Fruit fly (Drosophila melanogaster): ENCODE measurements around the gene Ucp4C.
A peak's percentile ranks its signal among the peaks of the same experiment; 100 is the strongest.

Ucp4C gene

dm6 chr2L:6013071-6013417 is 44.7 kb downstream of the Ucp4C start (continued):
- TF ChIP-seq eyg (GFP tag; optimal IDR thresholded peaks at IDR 0.05) = no peak
- TF ChIP-seq Bgb (GFP tag; IDR thresholded peaks at IDR 0.05; ENCODE audit: partially characterized antibody) = peak; percentile 65
